Worm (Caenorhabditis elegans) whole organism, midembryonic: ENCODE results near the gene deg-1.

Experiments used
- T22C8.4 ChIP-seq: fragments of 200-800 bp; sonication (Bioruptor generic); IDR thresholded peaks from 2 replicates; pipeline ENCODE4 v1.3.6; 2022; ENCODE audit warnings: missing genetic modification characterization, missing compliant biosample characterization
- flt-1 ChIP-seq: fragments of 200-800 bp; sonication (Bioruptor generic); IDR thresholded peaks from 2 replicates; pipeline ENCODE4 v1.3.6; 2022; ENCODE audit warnings: missing genetic modification characterization, missing compliant biosample characterization
- klf-2 ChIP-seq: fragments of 200-800 bp; sonication (Bioruptor generic); conservative IDR thresholded peaks from 2 replicates; pipeline ENCODE4 v1.3.6; 2022; ENCODE audit warnings: missing genetic modification reagents, missing genetic modification characterization, missing compliant biosample characterization
- med-1 ChIP-seq: sonication (generic microtip); optimal IDR thresholded peaks from 2 replicates; lab custom pipeline; 2017; ENCODE audit warnings: missing genetic modification characterization, mild to moderate bottlenecking, missing compliant biosample characterization, antibody characterized with exemption, missing genetic modification reagents; ENCODE audit not compliant: insufficient read depth
- ref-1 ChIP-seq: fragments of 200-800 bp; sonication (Bioruptor generic); conservative IDR thresholded peaks from 2 replicates; pipeline ENCODE4 v1.3.6; 2022; ENCODE audit warnings: missing genetic modification reagents, missing genetic modification characterization, missing compliant biosample characterization
- tab-1 ChIP-seq: fragments of 200-800 bp; sonication (Bioruptor generic); IDR thresholded peaks from 2 replicates; pipeline ENCODE4 v1.3.6; 2022; ENCODE audit warnings: missing genetic modification characterization, missing compliant biosample characterization
- ztf-23 ChIP-seq: fragments of 200-800 bp; sonication (Bioruptor generic); IDR thresholded peaks from 2 replicates; pipeline ENCODE4 v1.3.6; 2022; ENCODE audit warnings: missing genetic modification reagents, missing genetic modification characterization, missing compliant biosample characterization

DNA sequence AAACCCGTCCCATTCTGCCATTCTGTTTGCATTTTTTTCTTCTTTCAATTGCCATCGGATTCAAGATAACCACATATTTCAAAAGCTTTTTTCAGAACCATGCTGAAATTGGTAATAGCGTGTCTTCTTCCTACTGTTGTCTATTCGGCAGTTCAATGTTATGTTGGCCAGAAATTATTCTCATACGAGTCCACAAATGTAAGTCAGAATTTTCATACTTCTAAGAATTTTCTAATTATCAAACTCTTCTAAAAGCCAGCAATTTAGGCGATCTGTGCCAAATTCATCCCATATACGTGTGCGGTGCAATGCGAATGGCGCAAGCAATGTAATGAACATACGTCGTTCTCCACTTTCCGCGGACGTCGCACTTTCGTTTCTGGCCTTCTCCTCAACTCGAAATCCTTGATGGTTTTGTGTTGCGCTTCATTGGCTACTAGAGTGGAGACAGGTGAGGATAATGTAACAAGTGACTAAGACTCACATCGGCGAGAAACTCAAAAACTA, 26.7 kb downstream of the deg-1 start, which contains the start of gene ZK154.1:
- TF ChIP-seq flt-1 (no peak), ztf-23 (GFP tag; lab: Robert Waterston, UW) (no peak), tab-1 (GFP tag; lab: Robert Waterston, UW) (no peak), med-1 (GFP tag; lab: Kevin White, UChicago) (no peak), T22C8.4 (GFP tag; lab: Robert Waterston, UW) (no peak), ref-1 (no peak), klf-2 (GFP tag; lab: Robert Waterston, UW) (no peak)
